Worm (Caenorhabditis elegans): ENCODE measurements around the gene F46C5.10.

DNA sequence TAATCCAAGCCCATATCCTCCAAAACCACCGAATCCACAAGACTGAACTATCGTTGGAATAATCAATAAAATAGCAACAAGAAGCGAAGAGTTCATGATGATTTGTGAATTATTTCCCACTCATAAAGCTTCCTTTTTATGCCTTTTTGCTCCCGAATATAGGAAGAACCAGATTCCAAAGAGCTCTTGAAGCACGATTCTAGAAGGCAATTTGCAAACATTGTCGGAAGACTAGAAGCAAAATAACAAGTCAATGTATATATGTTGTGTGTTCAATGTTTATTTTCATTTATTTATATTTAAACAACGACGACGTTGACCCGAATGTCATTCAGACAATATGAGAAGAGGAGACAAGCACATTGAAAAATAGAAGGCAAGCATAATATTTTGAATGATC, 26.2 kb downstream of the F46C5.10 start, which contains the start of gene idpa-2:
- TF ChIP-seq nhr-11 (tag; optimal IDR thresholded peaks at IDR 0.05) (no peak), jun-1 (tag; optimal IDR thresholded peaks at IDR 0.05) (no peak), egl-27 (tag; optimal IDR thresholded peaks at IDR 0.05) (no peak), elt-3 (tag; optimal IDR thresholded peaks at IDR 0.05) (no peak)

Measured in whole organism, L1 larva.